Fruit fly (Drosophila melanogaster) whole organism, embryonic: ENCODE results near the gene Rab8.
A peak's percentile ranks its signal among the peaks of the same experiment; 100 is the strongest.

Source experiments
- CG11456 ChIP-seq: fragments of 200-800 bp; sonication (Bioruptor generic); IDR thresholded peaks from 3 replicates; pipeline ENCODE4 v1.3.6; 2022; ENCODE audit warnings: missing biosample characterization, missing genetic modification characterization
- CG12155 ChIP-seq: fragments of 200-800 bp; sonication (Bioruptor generic); optimal IDR thresholded peaks from 3 replicates; lab custom pipeline; 2016; ENCODE audit warnings: missing biosample characterization, missing genetic modification characterization
- CG1233 ChIP-seq: fragments of 200-800 bp; sonication (Bioruptor generic); optimal IDR thresholded peaks from 4 replicates; lab custom pipeline; 2018; ENCODE audit warnings: missing biosample characterization, mild to moderate bottlenecking, missing genetic modification characterization
- CG12391 ChIP-seq: fragments of 200-800 bp; sonication (Bioruptor generic); optimal IDR thresholded peaks from 3 replicates; lab custom pipeline; 2018; ENCODE audit warnings: missing biosample characterization, mild to moderate bottlenecking, missing genetic modification characterization, moderate library complexity
- CG12659 ChIP-seq: fragments of 200-800 bp; sonication (Bioruptor generic); optimal IDR thresholded peaks from 3 replicates; lab custom pipeline; 2017; ENCODE audit warnings: mild to moderate bottlenecking, missing biosample characterization, missing genetic modification reagents, missing genetic modification characterization
- CG12769 ChIP-seq: fragments of 200-800 bp; sonication (Bioruptor generic); optimal IDR thresholded peaks from 2 replicates; lab custom pipeline; 2019; ENCODE audit warnings: missing biosample characterization, mild to moderate bottlenecking, missing genetic modification characterization, moderate library complexity
- CG14667 ChIP-seq: fragments of 200-800 bp; sonication (Bioruptor generic); IDR thresholded peaks from 2 replicates; pipeline ENCODE4 v1.3.6; 2022; ENCODE audit warnings: missing biosample characterization, missing genetic modification characterization
- CG14860 ChIP-seq: fragments of 200-800 bp; sonication (Bioruptor generic); IDR thresholded peaks from 3 replicates; pipeline ENCODE4 v1.3.6; 2022; ENCODE audit warnings: missing biosample characterization, missing genetic modification characterization; ENCODE audit not compliant: partially characterized antibody
- CG15479 ChIP-seq: fragments of 200-800 bp; sonication (Bioruptor generic); optimal IDR thresholded peaks from 3 replicates; lab custom pipeline; 2019; ENCODE audit warnings: missing biosample characterization, mild to moderate bottlenecking, missing genetic modification characterization, moderate library complexity
- CG16813 ChIP-seq: fragments of 200-800 bp; sonication (Bioruptor generic); IDR thresholded peaks from 3 replicates; pipeline ENCODE4 v1.3.6; 2022; ENCODE audit warnings: missing biosample characterization, missing genetic modification characterization; ENCODE audit not compliant: partially characterized antibody
- CG17802 ChIP-seq: fragments of 200-800 bp; sonication (Bioruptor generic); optimal IDR thresholded peaks from 2 replicates; lab custom pipeline; 2018; ENCODE audit warnings: missing biosample characterization, mild to moderate bottlenecking, missing genetic modification characterization, moderate library complexity
- CG2120 ChIP-seq: fragments of 200-800 bp; sonication (Bioruptor generic); optimal IDR thresholded peaks from 3 replicates; lab custom pipeline; 2016; ENCODE audit warnings: missing biosample characterization, missing genetic modification characterization
- CG30020 ChIP-seq: fragments of 200-800 bp; optimal IDR thresholded peaks from 2 replicates; lab custom pipeline; 2019; ENCODE audit warnings: missing biosample characterization, mild to moderate bottlenecking, missing genetic modification characterization, moderate library complexity
- CG30403 ChIP-seq: fragments of 200-800 bp; sonication (Bioruptor generic); optimal IDR thresholded peaks from 3 replicates; lab custom pipeline; 2016; ENCODE audit warnings: missing biosample characterization, missing genetic modification characterization
- CG3281 ChIP-seq: fragments of 200-800 bp; sonication (Bioruptor generic); optimal IDR thresholded peaks from 3 replicates; lab custom pipeline; 2017; ENCODE audit warnings: missing biosample characterization, mild to moderate bottlenecking, missing genetic modification characterization
- CG34376 ChIP-seq: fragments of 200-800 bp; sonication (Bioruptor generic); optimal IDR thresholded peaks from 2 replicates; lab custom pipeline; 2018; ENCODE audit warnings: missing biosample characterization, mild to moderate bottlenecking, missing genetic modification characterization
- CG3847 ChIP-seq: fragments of 200-800 bp; sonication (Bioruptor generic); IDR thresholded peaks from 2 replicates; pipeline ENCODE4 v1.3.6; 2022; ENCODE audit warnings: missing biosample characterization, missing genetic modification characterization
- CG3995 ChIP-seq: fragments of 200-800 bp; sonication (Bioruptor generic); optimal IDR thresholded peaks from 3 replicates; lab custom pipeline; 2016; ENCODE audit warnings: missing biosample characterization, missing genetic modification characterization
- CG42726 ChIP-seq: fragments of 200-800 bp; sonication (Bioruptor generic); IDR thresholded peaks from 2 replicates; pipeline ENCODE4 v1.3.6; 2022; ENCODE audit warnings: missing biosample characterization, missing genetic modification characterization; ENCODE audit not compliant: partially characterized antibody
- CG6683 ChIP-seq: fragments of 200-800 bp; sonication (Bioruptor generic); optimal IDR thresholded peaks from 2 replicates; lab custom pipeline; 2017; ENCODE audit warnings: missing biosample characterization, mild to moderate bottlenecking, missing genetic modification characterization, missing genetic modification reagents
- CG6689 ChIP-seq: fragments of 200-800 bp; sonication (Bioruptor generic); IDR thresholded peaks from 2 replicates; pipeline ENCODE4 v1.3.6; 2022; ENCODE audit warnings: missing biosample characterization, missing genetic modification characterization
- CG7987 ChIP-seq: fragments of 200-800 bp; sonication (Bioruptor generic); optimal IDR thresholded peaks from 2 replicates; lab custom pipeline; 2018; ENCODE audit warnings: missing biosample characterization, mild to moderate bottlenecking, missing genetic modification characterization, moderate library complexity
- CG8281 ChIP-seq: fragments of 200-800 bp; sonication (Bioruptor generic); optimal IDR thresholded peaks from 2 replicates; lab custom pipeline; 2018; ENCODE audit warnings: missing biosample characterization, mild to moderate bottlenecking, missing genetic modification characterization, moderate library complexity
- CG9215 ChIP-seq: fragments of 200-800 bp; sonication (Bioruptor generic); IDR thresholded peaks from 2 replicates; pipeline ENCODE4 v1.3.6; 2022; ENCODE audit warnings: missing biosample characterization, missing genetic modification characterization
- CG9876 ChIP-seq: fragments of 200-800 bp; sonication (Bioruptor generic); optimal IDR thresholded peaks from 2 replicates; lab custom pipeline; 2016; ENCODE audit warnings: missing biosample characterization, missing genetic modification characterization
- Dbx ChIP-seq: fragments of 200-800 bp; sonication (Bioruptor generic); IDR thresholded peaks from 3 replicates; pipeline ENCODE4 v1.3.6; 2022; ENCODE audit warnings: missing biosample characterization, missing genetic modification characterization
- Ets97D ChIP-seq: fragments of 200-800 bp; sonication (Bioruptor generic); optimal IDR thresholded peaks from 3 replicates; lab custom pipeline; 2016; ENCODE audit warnings: missing biosample characterization, missing genetic modification characterization
- NFAT ChIP-seq: fragments of 200-800 bp; sonication (Bioruptor generic); IDR thresholded peaks from 2 replicates; pipeline ENCODE4 v1.3.6; 2022; ENCODE audit warnings: missing biosample characterization, missing genetic modification characterization
- NfI ChIP-seq: fragments of 200-800 bp; sonication (Bioruptor generic); optimal IDR thresholded peaks from 3 replicates; lab custom pipeline; 2018; ENCODE audit warnings: missing biosample characterization, mild to moderate bottlenecking, missing genetic modification characterization, moderate library complexity
- Rfx ChIP-seq: fragments of 200-800 bp; sonication (Bioruptor generic); IDR thresholded peaks from 2 replicates; pipeline ENCODE4 v1.3.6; 2022; ENCODE audit warnings: missing biosample characterization, missing genetic modification characterization
- Rx ChIP-seq: fragments of 200-800 bp; sonication (Bioruptor generic); IDR thresholded peaks from 2 replicates; pipeline ENCODE4 v1.3.6; 2022; ENCODE audit warnings: missing biosample characterization, missing genetic modification characterization
- Tbp ChIP-seq: fragments of >200 bp; optimal IDR thresholded peaks from 2 replicates; lab custom pipeline; 2018; ENCODE audit warnings: missing biosample characterization, missing genetic modification characterization
- amos ChIP-seq: fragments of 200-800 bp; sonication (Bioruptor generic); IDR thresholded peaks from 2 replicates; pipeline ENCODE4 v1.3.6; 2022; ENCODE audit warnings: missing biosample characterization, missing genetic modification characterization; ENCODE audit not compliant: partially characterized antibody
- chm ChIP-seq: fragments of 200-800 bp; sonication (Bioruptor generic); IDR thresholded peaks from 2 replicates; pipeline ENCODE4 v1.3.6; 2022; ENCODE audit warnings: missing biosample characterization, missing genetic modification characterization
- dmrt99B ChIP-seq: fragments of 200-800 bp; sonication (Bioruptor generic); optimal IDR thresholded peaks from 2 replicates; lab custom pipeline; 2018; ENCODE audit warnings: missing biosample characterization, mild to moderate bottlenecking, missing genetic modification characterization, moderate library complexity
- insv ChIP-seq, 2 experiments: fragments of 200-800 bp; sonication (Bioruptor generic); optimal IDR thresholded peaks; 3 replicates each; lab custom pipeline; 2016 to 2018; ENCODE audit warnings: missing biosample characterization in 2 of 2, missing genetic modification characterization in 2 of 2
- ken ChIP-seq: fragments of 200-800 bp; sonication (Bioruptor generic); IDR thresholded peaks from 3 replicates; pipeline ENCODE4 v1.3.6; 2022; ENCODE audit warnings: missing biosample characterization, missing genetic modification characterization
- lmd ChIP-seq: fragments of 200-800 bp; sonication (Bioruptor generic); IDR thresholded peaks from 2 replicates; pipeline ENCODE4 v1.3.6; 2022; ENCODE audit warnings: missing biosample characterization, missing genetic modification characterization
- nom ChIP-seq: fragments of 200-800 bp; sonication (Bioruptor generic); optimal IDR thresholded peaks from 2 replicates; lab custom pipeline; 2017; ENCODE audit warnings: missing biosample characterization, missing genetic modification characterization, mild to moderate bottlenecking, moderate library complexity, missing genetic modification reagents
- odd ChIP-seq: fragments of 200-800 bp; sonication (Bioruptor generic); optimal IDR thresholded peaks from 2 replicates; lab custom pipeline; 2017; ENCODE audit warnings: missing biosample characterization, mild to moderate bottlenecking, missing genetic modification characterization
- p53 ChIP-seq: fragments of 200-800 bp; sonication (Bioruptor generic); optimal IDR thresholded peaks from 2 replicates; lab custom pipeline; 2016; ENCODE audit warnings: missing biosample characterization, missing genetic modification characterization
- pho ChIP-seq: fragments of 200-800 bp; sonication (Bioruptor generic); optimal IDR thresholded peaks from 2 replicates; lab custom pipeline; 2016; ENCODE audit warnings: missing biosample characterization, missing genetic modification characterization
- pita ChIP-seq: fragments of 200-800 bp; sonication (Bioruptor generic); optimal IDR thresholded peaks from 2 replicates; lab custom pipeline; 2017; ENCODE audit warnings: missing biosample characterization, mild to moderate bottlenecking, missing genetic modification characterization
- ranshi ChIP-seq: fragments of 200-800 bp; sonication (Bioruptor generic); IDR thresholded peaks from 2 replicates; pipeline ENCODE4 v1.3.6; 2022; ENCODE audit warnings: missing biosample characterization, missing genetic modification characterization
- row ChIP-seq: fragments of 200-800 bp; sonication (Bioruptor generic); IDR thresholded peaks from 3 replicates; pipeline ENCODE4 v1.3.6; 2022; ENCODE audit warnings: missing biosample characterization, missing genetic modification characterization
- sna ChIP-seq: fragments of 200-800 bp; sonication (Bioruptor generic); IDR thresholded peaks from 2 replicates; pipeline ENCODE4 v1.3.6; 2022; ENCODE audit warnings: missing biosample characterization, missing genetic modification characterization; ENCODE audit not compliant: partially characterized antibody
- sqz ChIP-seq: fragments of 200-800 bp; sonication (Bioruptor generic); optimal IDR thresholded peaks from 3 replicates; lab custom pipeline; 2018; ENCODE audit warnings: missing biosample characterization, mild to moderate bottlenecking, missing genetic modification characterization
- vnd ChIP-seq: fragments of 200-800 bp; sonication (Bioruptor generic); IDR thresholded peaks from 3 replicates; pipeline ENCODE4 v1.3.6; 2022; ENCODE audit warnings: missing biosample characterization, missing genetic modification characterization; ENCODE audit not compliant: partially characterized antibody

Gene Rab8

dm6 chr3L:19834143-19834794 is 36.6 kb downstream of the Rab8 start, which contains the start of the genes trc and CG32221 (continued):
- TF ChIP-seq Rfx (GFP tag; lab: Robert Waterston, UW): peak; percentile 77
- peak; percentile 30 for TF ChIP-seq CG9876
- peak; percentile 53 for TF ChIP-seq CG34376 (GFP tag; lab: Kevin White, UChicago)
- TF ChIP-seq Dbx (GFP tag; lab: Robert Waterston, UW): peak; percentile 39; the same call in 1 of the 3 replicates
- TF ChIP-seq sqz: no peak
- TF ChIP-seq pho (GFP tag; lab: Kevin White, UChicago): peak; percentile 11
- no peak for TF ChIP-seq CG6683 (GFP tag; lab: Kevin White, UChicago)
- peak; percentile 81 for TF ChIP-seq amos
- no peak for TF ChIP-seq dmrt99B
- no peak for TF ChIP-seq odd (GFP tag; lab: Kevin White, UChicago)
- TF ChIP-seq nom (GFP tag; lab: Kevin White, UChicago): peak; percentile 54
- TF ChIP-seq CG30020 (tag; lab: Kevin White, UChicago): peak; percentile 31
- peak; percentile 77 for TF ChIP-seq CG42726 (GFP tag; lab: Robert Waterston, UW)
- TF ChIP-seq CG3281 (GFP tag; lab: Kevin White, UChicago): peak; percentile 41
- peak; percentile 83 for TF ChIP-seq row (GFP tag; lab: Robert Waterston, UW)
- TF ChIP-seq sna (GFP tag; lab: Robert Waterston, UW): peak; percentile 22; the same call in 1 of the 2 replicates
- TF ChIP-seq lmd: peak; percentile 36; the same call in 1 of the 2 replicates
- TF ChIP-seq CG8281 (tag; lab: Kevin White, UChicago): no peak
- TF ChIP-seq ranshi: peak; percentile 42; the same call in 1 of the 2 replicates
- 0 out of 3 replicates have a peak, but pooled peaks have one; percentile 44 for TF ChIP-seq vnd (GFP tag; lab: Robert Waterston, UW)
- peak; percentile 84 for TF ChIP-seq NfI (GFP tag; lab: Kevin White, UChicago)
- no peak for TF ChIP-seq CG12155
- TF ChIP-seq chm (GFP tag; lab: Robert Waterston, UW): peak; percentile 67
- TF ChIP-seq NFAT (GFP tag; lab: Robert Waterston, UW): peak; percentile 78
- peak in 1 of 2 experiments; percentile 47 for TF ChIP-seq insv (GFP tag; optimal IDR thresholded peaks at IDR 0.05; lab: Kevin White, UChicago)
- TF ChIP-seq CG12769 (tag; lab: Kevin White, UChicago): no peak
- TF ChIP-seq p53 (GFP tag; lab: Kevin White, UChicago): peak; percentile 7
- TF ChIP-seq Rx (GFP tag; lab: Robert Waterston, UW): peak; percentile 59
- peak; percentile 45 for TF ChIP-seq CG30403
- no peak for TF ChIP-seq CG6689
- TF ChIP-seq pita (GFP tag; lab: Kevin White, UChicago): no peak
- peak; percentile 83 for TF ChIP-seq CG7987 (GFP tag; lab: Kevin White, UChicago)
- TF ChIP-seq CG3995: peak; percentile 54
- TF ChIP-seq CG16813: peak; percentile 74
- peak; percentile 53 for TF ChIP-seq CG12391
- TF ChIP-seq CG11456 (GFP tag; lab: Robert Waterston, UW): peak; percentile 57; the same call in 2 of the 3 replicates
- peak; percentile 51; the same call in 1 of the 2 replicates for TF ChIP-seq CG3847 (GFP tag; lab: Robert Waterston, UW)
- TF ChIP-seq Tbp (GFP tag; lab: Kevin White, UChicago): no peak
- no peak for TF ChIP-seq CG15479 (GFP tag; lab: Kevin White, UChicago)
- peak; percentile 53; the same call in 2 of the 3 replicates for TF ChIP-seq ken (GFP tag; lab: Robert Waterston, UW)
- peak; percentile 91 for TF ChIP-seq CG12659 (GFP tag; lab: Kevin White, UChicago)
- TF ChIP-seq CG17802 (tag; lab: Kevin White, UChicago): peak; percentile 36
- peak; percentile 96 for TF ChIP-seq Ets97D (GFP tag; lab: Kevin White, UChicago)
- peak; percentile 50 for TF ChIP-seq CG2120
- TF ChIP-seq CG9215 (GFP tag; lab: Robert Waterston, UW): no peak
- TF ChIP-seq CG14860 (GFP tag; lab: Robert Waterston, UW): peak; percentile 64; the same call in 2 of the 3 replicates
- TF ChIP-seq CG1233: peak; percentile 65
- no peak for TF ChIP-seq CG14667 (GFP tag; lab: Robert Waterston, UW)
